Fruit fly (Drosophila melanogaster) whole organism, embryonic: ENCODE results near the gene cup.

Source experiments
- Bgb ChIP-seq: fragments of 200-800 bp; sonication (Bioruptor generic); IDR thresholded peaks from 2 replicates; pipeline ENCODE4 v1.3.6; 2022; ENCODE audit warnings: missing biosample characterization, missing genetic modification characterization; ENCODE audit not compliant: partially characterized antibody
- BtbVII ChIP-seq: fragments of 200-800 bp; sonication (Bioruptor generic); optimal IDR thresholded peaks from 3 replicates; lab custom pipeline; 2017; ENCODE audit warnings: missing biosample characterization, mild to moderate bottlenecking, missing genetic modification characterization
- CG11247 ChIP-seq: fragments of 200-800 bp; sonication (Bioruptor generic); IDR thresholded peaks from 2 replicates; pipeline ENCODE4 v1.3.6; 2022; ENCODE audit warnings: missing biosample characterization, missing genetic modification characterization
- CG11504 ChIP-seq: fragments of 200-800 bp; sonication (Bioruptor generic); optimal IDR thresholded peaks from 3 replicates; lab custom pipeline; 2019; ENCODE audit warnings: missing biosample characterization, mild to moderate bottlenecking, missing genetic modification characterization, moderate library complexity
- CG12236 ChIP-seq: fragments of 200-800 bp; sonication (Bioruptor generic); optimal IDR thresholded peaks from 2 replicates; lab custom pipeline; 2016; ENCODE audit warnings: missing biosample characterization, missing genetic modification characterization
- CG15073 ChIP-seq: fragments of 200-800 bp; sonication (Bioruptor generic); optimal IDR thresholded peaks from 2 replicates; lab custom pipeline; 2016; ENCODE audit warnings: missing biosample characterization, missing genetic modification characterization
- CG16813 ChIP-seq: fragments of 200-800 bp; sonication (Bioruptor generic); IDR thresholded peaks from 3 replicates; pipeline ENCODE4 v1.3.6; 2022; ENCODE audit warnings: missing biosample characterization, missing genetic modification characterization; ENCODE audit not compliant: partially characterized antibody
- CG17186 ChIP-seq: fragments of 200-800 bp; sonication (Bioruptor generic); optimal IDR thresholded peaks from 3 replicates; lab custom pipeline; 2017; ENCODE audit warnings: missing biosample characterization, missing genetic modification reagents, missing genetic modification characterization
- CG34422 ChIP-seq: fragments of 200-800 bp; sonication (Bioruptor generic); IDR thresholded peaks from 3 replicates; pipeline ENCODE4 v1.3.6; 2022; ENCODE audit warnings: missing biosample characterization, missing genetic modification characterization
- CG4282 ChIP-seq: fragments of 200-800 bp; sonication (Bioruptor generic); optimal IDR thresholded peaks from 2 replicates; lab custom pipeline; 2016; ENCODE audit warnings: missing biosample characterization, missing genetic modification characterization
- CG4328 ChIP-seq: fragments of 200-800 bp; sonication (Bioruptor generic); optimal IDR thresholded peaks from 3 replicates; lab custom pipeline; 2017; ENCODE audit warnings: missing biosample characterization, missing genetic modification reagents, missing genetic modification characterization
- CG4707 ChIP-seq: fragments of 200-800 bp; sonication (Bioruptor generic); optimal IDR thresholded peaks from 2 replicates; lab custom pipeline; 2018; ENCODE audit warnings: missing biosample characterization, mild to moderate bottlenecking, missing genetic modification characterization, moderate library complexity
- CG6791 ChIP-seq: fragments of 200-800 bp; sonication (Bioruptor generic); IDR thresholded peaks from 3 replicates; pipeline ENCODE4 v1.3.6; 2022; ENCODE audit warnings: missing biosample characterization, missing genetic modification characterization; ENCODE audit not compliant: partially characterized antibody
- CG7987 ChIP-seq: fragments of 200-800 bp; sonication (Bioruptor generic); optimal IDR thresholded peaks from 2 replicates; lab custom pipeline; 2018; ENCODE audit warnings: missing biosample characterization, mild to moderate bottlenecking, missing genetic modification characterization, moderate library complexity
- CG8478 ChIP-seq: fragments of >200 bp; optimal IDR thresholded peaks from 2 replicates; lab custom pipeline; 2018
- D ChIP-seq, 2 experiments: fragments of 200-800 bp in 1 of 2; fragments of >200 bp in 1 of 2; sonication (Bioruptor generic) in 1 of 2; optimal IDR thresholded peaks; 2 replicates in 1 of 2; 3 replicates in 1 of 2; lab custom pipeline; 2017; ENCODE audit warnings: mild to moderate bottlenecking in 1 of 2, missing biosample characterization in 1 of 2, missing genetic modification characterization in 1 of 2, missing genetic modification reagents in 1 of 2
- Dek ChIP-seq: fragments of 200-800 bp; sonication (Bioruptor generic); optimal IDR thresholded peaks from 3 replicates; lab custom pipeline; 2019; ENCODE audit warnings: missing biosample characterization, mild to moderate bottlenecking, missing genetic modification characterization, moderate library complexity
- ERR ChIP-seq: fragments of 200-800 bp; sonication (Bioruptor generic); optimal IDR thresholded peaks from 2 replicates; lab custom pipeline; 2016; ENCODE audit warnings: missing biosample characterization, missing genetic modification characterization
- Fer3 ChIP-seq: fragments of 200-800 bp; sonication (Bioruptor generic); optimal IDR thresholded peaks from 2 replicates; lab custom pipeline; 2018; ENCODE audit warnings: missing biosample characterization, mild to moderate bottlenecking, missing genetic modification characterization, moderate library complexity
- GATAe ChIP-seq: fragments of 200-800 bp; sonication (Bioruptor generic); conservative IDR thresholded peaks from 2 replicates; pipeline ENCODE4 v1.3.6; 2022; ENCODE audit warnings: missing biosample characterization, missing genetic modification characterization
- HLH4C ChIP-seq: fragments of 200-800 bp; sonication (Bioruptor generic); IDR thresholded peaks from 3 replicates; pipeline ENCODE4 v1.3.6; 2022; ENCODE audit warnings: missing biosample characterization, missing genetic modification characterization; ENCODE audit not compliant: partially characterized antibody
- Hr3 ChIP-seq: fragments of 200-800 bp; sonication (Bioruptor generic); optimal IDR thresholded peaks from 3 replicates; lab custom pipeline; 2016; ENCODE audit warnings: missing biosample characterization, missing genetic modification characterization
- Hr39 ChIP-seq: fragments of >200 bp; optimal IDR thresholded peaks from 2 replicates; lab custom pipeline; 2017
- Hr78 ChIP-seq, 2 experiments: fragments of 200-800 bp in 1 of 2; fragments of >200 bp in 1 of 2; sonication (Bioruptor generic) in 1 of 2; optimal IDR thresholded peaks; 2 replicates each; lab custom pipeline; 2017 to 2019; ENCODE audit warnings: missing biosample characterization in 2 of 2, missing genetic modification characterization in 2 of 2, mild to moderate bottlenecking in 1 of 2, moderate library complexity in 1 of 2
- Meics ChIP-seq: fragments of 200-800 bp; sonication (Bioruptor generic); optimal IDR thresholded peaks from 2 replicates; lab custom pipeline; 2017; ENCODE audit warnings: missing biosample characterization, mild to moderate bottlenecking, missing genetic modification characterization
- Nf-YB ChIP-seq: fragments of 200-800 bp; sonication (Bioruptor generic); optimal IDR thresholded peaks from 3 replicates; lab custom pipeline; 2019; ENCODE audit warnings: missing biosample characterization, mild to moderate bottlenecking, missing genetic modification characterization, moderate library complexity
- Pdp1 ChIP-seq, 2 experiments: fragments of 200-800 bp; sonication (Bioruptor generic); optimal IDR thresholded peaks; 3 replicates each; lab custom pipeline; 2016; ENCODE audit warnings: missing biosample characterization in 2 of 2, missing genetic modification characterization in 2 of 2, mild to moderate bottlenecking in 1 of 2, moderate library complexity in 1 of 2
- Sry-β ChIP-seq: fragments of 200-800 bp; sonication (Bioruptor generic); optimal IDR thresholded peaks from 2 replicates; lab custom pipeline; 2018; ENCODE audit warnings: missing biosample characterization, mild to moderate bottlenecking, missing genetic modification characterization, moderate library complexity
- Ssrp ChIP-seq: fragments of 200-800 bp; sonication (Bioruptor generic); optimal IDR thresholded peaks from 2 replicates; lab custom pipeline; 2018; ENCODE audit warnings: missing biosample characterization, mild to moderate bottlenecking, missing genetic modification characterization, moderate library complexity
- Vsx1 ChIP-seq: fragments of 200-800 bp; sonication (Bioruptor generic); optimal IDR thresholded peaks from 2 replicates; lab custom pipeline; 2017; ENCODE audit warnings: missing biosample characterization, mild to moderate bottlenecking, missing genetic modification characterization, missing genetic modification reagents
- bcd ChIP-seq: fragments of 200-800 bp; sonication (Bioruptor generic); optimal IDR thresholded peaks from 2 replicates; lab custom pipeline; 2017; ENCODE audit warnings: missing biosample characterization, mild to moderate bottlenecking, missing genetic modification characterization
- btn ChIP-seq: fragments of 200-800 bp; sonication (Bioruptor generic); optimal IDR thresholded peaks from 2 replicates; lab custom pipeline; 2016; ENCODE audit warnings: missing biosample characterization, missing genetic modification characterization
- chinmo ChIP-seq: fragments of 200-800 bp; sonication (Bioruptor generic); IDR thresholded peaks from 4 replicates; pipeline ENCODE4 v1.3.6; 2022; ENCODE audit warnings: missing biosample characterization, missing genetic modification characterization; ENCODE audit not compliant: partially characterized antibody
- exex ChIP-seq: fragments of 200-800 bp; sonication (Bioruptor generic); optimal IDR thresholded peaks from 4 replicates; lab custom pipeline; 2018; ENCODE audit warnings: missing biosample characterization, mild to moderate bottlenecking, missing genetic modification characterization, moderate library complexity
- fd3F ChIP-seq: fragments of 200-800 bp; sonication (Bioruptor generic); optimal IDR thresholded peaks from 2 replicates; lab custom pipeline; 2018; ENCODE audit warnings: missing biosample characterization, mild to moderate bottlenecking, missing genetic modification characterization, moderate library complexity
- insv ChIP-seq, 2 experiments: fragments of 200-800 bp; sonication (Bioruptor generic); optimal IDR thresholded peaks; 3 replicates each; lab custom pipeline; 2016 to 2018; ENCODE audit warnings: missing biosample characterization in 2 of 2, missing genetic modification characterization in 2 of 2
- jing ChIP-seq: fragments of 200-800 bp; sonication (Bioruptor generic); optimal IDR thresholded peaks from 2 replicates; lab custom pipeline; 2018; ENCODE audit warnings: missing biosample characterization, mild to moderate bottlenecking, missing genetic modification characterization
- lilli ChIP-seq: fragments of 200-800 bp; sonication (Bioruptor generic); optimal IDR thresholded peaks from 3 replicates; lab custom pipeline; 2016; ENCODE audit warnings: missing biosample characterization, missing genetic modification characterization
- nerfin-1 ChIP-seq: fragments of 200-800 bp; sonication (Bioruptor generic); optimal IDR thresholded peaks from 3 replicates; lab custom pipeline; 2019; ENCODE audit warnings: missing biosample characterization, mild to moderate bottlenecking, missing genetic modification characterization, moderate library complexity
- pros ChIP-seq: fragments of 200-800 bp; sonication (Bioruptor generic); optimal IDR thresholded peaks from 3 replicates; lab custom pipeline; 2019; ENCODE audit warnings: missing biosample characterization, mild to moderate bottlenecking, missing genetic modification characterization, moderate library complexity
- psq ChIP-seq: fragments of 200-800 bp; sonication (Bioruptor generic); optimal IDR thresholded peaks from 2 replicates; lab custom pipeline; 2017; ENCODE audit warnings: missing biosample characterization, missing genetic modification characterization
- sd ChIP-seq: fragments of 200-800 bp; sonication (Bioruptor generic); optimal IDR thresholded peaks from 3 replicates; lab custom pipeline; 2018; ENCODE audit warnings: missing biosample characterization, mild to moderate bottlenecking, missing genetic modification characterization, moderate library complexity
- sens ChIP-seq: fragments of 200-800 bp; sonication (Bioruptor generic); peaks from one replicate; lab custom pipeline; 2016; ENCODE audit warnings: missing biosample characterization, missing genetic modification characterization
- shn ChIP-seq: fragments of 200-800 bp; sonication (Bioruptor generic); optimal IDR thresholded peaks from 3 replicates; lab custom pipeline; 2016; ENCODE audit warnings: missing biosample characterization, missing genetic modification characterization
- slp2 ChIP-seq: fragments of 200-800 bp; sonication (Bioruptor generic); optimal IDR thresholded peaks from 2 replicates; lab custom pipeline; 2016; ENCODE audit warnings: missing biosample characterization, missing genetic modification characterization
- tna ChIP-seq: fragments of 200-800 bp; sonication (Bioruptor generic); IDR thresholded peaks from 2 replicates; pipeline ENCODE4 v1.3.6; 2022; ENCODE audit warnings: missing biosample characterization, missing genetic modification characterization; ENCODE audit not compliant: partially characterized antibody
- vnd ChIP-seq: fragments of 200-800 bp; sonication (Bioruptor generic); IDR thresholded peaks from 3 replicates; pipeline ENCODE4 v1.3.6; 2022; ENCODE audit warnings: missing biosample characterization, missing genetic modification characterization; ENCODE audit not compliant: partially characterized antibody
- vvl ChIP-seq: fragments of 200-800 bp; sonication (Bioruptor generic); IDR thresholded peaks from 2 replicates; pipeline ENCODE4 v1.3.6; 2022; ENCODE audit warnings: missing biosample characterization, missing genetic modification characterization

cup gene

dm6 chr2L:6667719-6668325 is 4.4 kb downstream of the cup start, which contains the start of gene Galt (continued):
- TF ChIP-seq shn (GFP tag; lab: Kevin White, UChicago), result no peak
- peak; percentile 14 for TF ChIP-seq Nf-YB (GFP tag; lab: Kevin White, UChicago)
- TF ChIP-seq sd (tag; lab: Kevin White, UChicago), result peak; percentile 99
- TF ChIP-seq bcd (GFP tag; lab: Kevin White, UChicago), result peak; percentile 13
- TF ChIP-seq Dek (tag; lab: Kevin White, UChicago), result peak; percentile 4
- peak; percentile 57; the same call in 1 of the 2 replicates for TF ChIP-seq GATAe
- peak; percentile 94 for TF ChIP-seq HLH4C (GFP tag; lab: Robert Waterston, UW)
- peak; percentile 70; the same call in 2 of the 3 replicates for TF ChIP-seq CG6791
- TF ChIP-seq CG15073 (GFP tag; lab: Kevin White, UChicago), result no peak
- peak; percentile 66 for TF ChIP-seq exex (tag; lab: Kevin White, UChicago)
- TF ChIP-seq Ssrp, result peak; percentile 3
- peak; percentile 76; the same call in 1 of the 2 replicates for TF ChIP-seq tna (GFP tag; lab: Robert Waterston, UW)
- no peak for TF ChIP-seq Hr39 (lab: Kevin White, UChicago)
- TF ChIP-seq Meics (GFP tag; lab: Kevin White, UChicago), result peak; percentile 26
- peak; percentile 42 for TF ChIP-seq lilli
- TF ChIP-seq CG11247 (GFP tag; lab: Robert Waterston, UW), result no peak
- TF ChIP-seq Bgb (GFP tag; lab: Robert Waterston, UW), result peak; percentile 64; the same call in 1 of the 2 replicates
- TF ChIP-seq ERR (GFP tag; lab: Kevin White, UChicago), result peak; percentile 31
- peak; percentile 2 for TF ChIP-seq CG4707 (GFP tag; lab: Kevin White, UChicago)
- peak; percentile 57 for TF ChIP-seq pros (GFP tag; lab: Kevin White, UChicago)
- peak in 1 of 2 experiments; percentile 25 for TF ChIP-seq Pdp1 (GFP tag; optimal IDR thresholded peaks at IDR 0.05; lab: Kevin White, UChicago)
- TF ChIP-seq CG12236 (GFP tag; lab: Kevin White, UChicago), result no peak
- no peak for TF ChIP-seq btn (GFP tag; lab: Kevin White, UChicago)
- TF ChIP-seq Hr3 (GFP tag; lab: Kevin White, UChicago), result peak; percentile 5
- no peak for TF ChIP-seq D (optimal IDR thresholded peaks at IDR 0.05; lab: Kevin White, UChicago)
- TF ChIP-seq D (GFP tag; optimal IDR thresholded peaks at IDR 0.05; lab: Kevin White, UChicago), result peak; percentile 27
- peak; percentile 59; the same call in 1 of the 3 replicates for TF ChIP-seq CG34422
- peak; percentile 90 for TF ChIP-seq sens (GFP tag; lab: Kevin White, UChicago)
- TF ChIP-seq CG7987 (GFP tag; lab: Kevin White, UChicago), result peak; percentile 54
- TF ChIP-seq Vsx1 (GFP tag; lab: Kevin White, UChicago), result no peak
- no peak for TF ChIP-seq CG11504 (tag; lab: Kevin White, UChicago)
- TF ChIP-seq CG4328, result peak; percentile 39
- no peak for TF ChIP-seq CG8478 (lab: Kevin White, UChicago)
- TF ChIP-seq Sry-β (GFP tag; lab: Kevin White, UChicago), result peak; percentile 76
- peak; percentile 69 for TF ChIP-seq BtbVII (GFP tag; lab: Kevin White, UChicago)
- peak; percentile 16 for TF ChIP-seq CG17186
- peak in 1 of 2 experiments; percentile 57 for TF ChIP-seq insv (GFP tag; optimal IDR thresholded peaks at IDR 0.05; lab: Kevin White, UChicago)
- peak in 1 of 2 experiments; percentile 18 for TF ChIP-seq Hr78 (GFP tag; optimal IDR thresholded peaks at IDR 0.05; lab: Kevin White, UChicago)
- peak; percentile 11 for TF ChIP-seq psq
- TF ChIP-seq slp2, result no peak
- TF ChIP-seq chinmo (GFP tag; lab: Robert Waterston, UW), result peak; percentile 90; the same call in 3 of the 4 replicates
- TF ChIP-seq CG16813 (GFP tag; lab: Robert Waterston, UW), result peak; percentile 82
- peak; percentile 2 for TF ChIP-seq Fer3
- no peak for TF ChIP-seq CG4282
- TF ChIP-seq nerfin-1 (tag; lab: Kevin White, UChicago), result peak; percentile 93
- peak; percentile 51; the same call in 1 of the 2 replicates for TF ChIP-seq vvl (GFP tag; lab: Robert Waterston, UW)
- peak; percentile 11 for TF ChIP-seq fd3F (GFP tag; lab: Kevin White, UChicago)
- TF ChIP-seq jing (GFP tag; lab: Kevin White, UChicago), result no peak
- TF ChIP-seq vnd (GFP tag; lab: Robert Waterston, UW), result peak; percentile 70
